Worm (Caenorhabditis elegans): ENCODE measurements around the gene orc-3.

DNA sequence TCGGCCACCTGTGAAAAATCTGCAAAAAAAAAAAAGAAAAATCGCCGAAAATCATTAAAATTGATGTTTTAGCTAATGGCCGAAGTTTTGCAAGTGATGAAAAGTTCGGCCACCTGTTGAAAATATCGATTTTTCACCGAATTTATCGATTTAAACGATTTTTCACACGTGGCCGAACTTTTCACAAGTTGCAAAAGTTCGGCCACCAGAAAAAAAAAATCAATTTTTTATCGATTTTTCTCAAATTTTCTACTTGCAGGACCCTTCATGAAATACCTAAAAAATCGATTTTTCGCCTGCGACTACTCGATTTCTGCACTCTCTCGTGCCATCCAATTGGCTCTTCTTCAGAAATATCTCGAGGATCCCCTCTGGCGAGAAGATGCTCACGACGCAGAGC, 2.7 kb downstream of the orc-3 start:
- TF ChIP-seq elt-1 (tag; optimal IDR thresholded peaks at IDR 0.05) (no peak), mdl-1 (tag; optimal IDR thresholded peaks at IDR 0.05) (no peak)
